Worm (Caenorhabditis elegans): ENCODE measurements around the gene F56C3.7.
"Not testable (repeated sequence)": the region's sequence is repeated elsewhere in the genome, so short reads cannot be mapped to it uniquely, and the experiment has no call there.

F56C3.7 gene

ce11 chrX:1370736-1371281, at the start of gene F56C3.7:
TSS of gene F56C3.7 (minus strand) at chrX:1370786.
- no peak for TF ChIP-seq tab-1 (GFP tag; IDR thresholded peaks at IDR 0.05)
- TF ChIP-seq med-1 (GFP tag; optimal IDR thresholded peaks at IDR 0.05; ENCODE audit: insufficient read depth), result no peak
- no peak for TF ChIP-seq T22C8.4 (GFP tag; IDR thresholded peaks at IDR 0.05)
- TF ChIP-seq flt-1 (GFP tag; IDR thresholded peaks at IDR 0.05), result no peak
- no peak for TF ChIP-seq cog-1 (tag; optimal IDR thresholded peaks at IDR 0.05)
- no peak for TF ChIP-seq ztf-23 (GFP tag; IDR thresholded peaks at IDR 0.05)
- TF ChIP-seq klf-2 (GFP tag; conservative IDR thresholded peaks at IDR 0.05), result no peak
- TF ChIP-seq ref-1 (GFP tag; conservative IDR thresholded peaks at IDR 0.05), result no peak

DNA sequence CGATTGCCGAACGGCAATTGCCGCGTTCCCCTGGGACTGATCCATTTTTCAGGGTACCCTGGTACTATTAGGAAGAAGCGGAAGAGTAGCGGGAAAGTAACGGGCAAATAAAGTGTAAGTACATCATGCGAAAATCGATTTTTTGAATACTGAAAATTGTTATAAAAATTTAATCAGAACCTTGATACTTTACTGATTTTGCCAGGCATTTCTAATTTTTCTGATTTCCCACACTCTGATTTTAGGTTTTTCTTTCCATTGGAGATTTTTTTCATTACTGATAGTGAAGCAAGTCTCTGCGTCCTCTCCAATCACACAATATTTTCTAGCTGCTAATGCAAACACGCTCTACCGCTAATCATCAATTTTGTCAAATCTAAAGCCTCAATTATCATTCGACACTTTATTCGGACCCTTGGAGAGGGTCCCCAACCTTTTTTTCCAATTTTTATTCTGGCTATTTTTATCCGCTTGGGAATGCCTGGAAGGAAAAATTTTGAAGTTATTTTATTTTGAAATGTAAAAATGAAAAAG, 48.6 kb upstream of the F56C3.7 start, which contains the start of gene F19G12.9:
F19G12.9 (plus strand) TSS at position 51 of the 534 bp plus-strand sequence.
- TF ChIP-seq ztf-23 (GFP tag; IDR thresholded peaks at IDR 0.05), result no peak
- no peak for TF ChIP-seq med-1 (GFP tag; optimal IDR thresholded peaks at IDR 0.05; ENCODE audit: insufficient read depth)
- no peak for TF ChIP-seq klf-2 (GFP tag; conservative IDR thresholded peaks at IDR 0.05)
- TF ChIP-seq cog-1 (tag; optimal IDR thresholded peaks at IDR 0.05), result no peak
- TF ChIP-seq flt-1 (GFP tag; IDR thresholded peaks at IDR 0.05), result no peak
- no peak for TF ChIP-seq T22C8.4 (GFP tag; IDR thresholded peaks at IDR 0.05)
- no peak for TF ChIP-seq ref-1 (GFP tag; conservative IDR thresholded peaks at IDR 0.05)
- no peak for TF ChIP-seq tab-1 (GFP tag; IDR thresholded peaks at IDR 0.05)
- no peak for TF ChIP-seq ztf-29 (GFP tag; IDR thresholded peaks at IDR 0.05)

DNA sequence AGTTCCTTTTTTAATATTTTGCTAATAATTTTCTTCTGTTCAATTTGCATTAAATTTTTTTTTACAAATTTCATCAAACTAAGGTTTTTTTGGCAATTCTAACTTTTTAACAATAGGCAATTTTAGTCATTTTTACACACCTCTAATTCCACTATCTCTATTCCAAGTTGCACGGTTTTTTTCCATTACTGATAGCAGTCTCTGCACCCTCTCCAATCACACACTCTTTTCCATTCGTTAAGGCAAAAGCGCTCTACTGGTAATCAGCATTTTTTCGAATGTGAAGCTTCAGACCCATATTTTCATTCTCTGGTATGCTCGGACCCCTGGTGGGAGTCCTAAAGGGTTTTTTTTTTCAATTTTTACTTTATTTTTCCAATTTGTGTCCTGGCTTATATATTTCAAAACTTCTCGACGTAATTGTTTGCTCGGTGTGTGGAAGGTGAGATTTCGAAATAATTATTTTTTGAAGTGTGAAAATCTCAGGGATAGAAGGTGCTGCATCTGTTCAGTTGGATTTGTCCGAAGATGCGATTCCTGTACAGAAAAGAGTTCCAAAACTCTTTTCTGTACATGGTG, 46.3 kb upstream of the F56C3.7 start, which contains the start of the genes F19G12.4 and F19G12.8:
F19G12.4 (plus strand) TSS at position 529 of the 579 bp plus-strand sequence.
F19G12.8 (plus strand) TSS at position 545 of the 579 bp plus-strand sequence.
- TF ChIP-seq ref-1 (GFP tag; conservative IDR thresholded peaks at IDR 0.05) (no peak), tab-1 (GFP tag; IDR thresholded peaks at IDR 0.05) (no peak), ztf-29 (GFP tag; IDR thresholded peaks at IDR 0.05) (no peak), med-1 (GFP tag; optimal IDR thresholded peaks at IDR 0.05; ENCODE audit: insufficient read depth) (no peak), ztf-23 (GFP tag; IDR thresholded peaks at IDR 0.05) (no peak), flt-1 (GFP tag; IDR thresholded peaks at IDR 0.05) (no peak), klf-2 (GFP tag; conservative IDR thresholded peaks at IDR 0.05) (no peak), cog-1 (tag; optimal IDR thresholded peaks at IDR 0.05) (no peak), T22C8.4 (GFP tag; IDR thresholded peaks at IDR 0.05) (no peak)

- TF ChIP-seq ztf-23 (GFP tag; IDR thresholded peaks at IDR 0.05), result no peak
- no peak for TF ChIP-seq klf-2 (GFP tag; conservative IDR thresholded peaks at IDR 0.05)
- no peak for TF ChIP-seq ref-1 (GFP tag; conservative IDR thresholded peaks at IDR 0.05)
- TF ChIP-seq flt-1 (GFP tag; IDR thresholded peaks at IDR 0.05), result no peak
- no peak for TF ChIP-seq cog-1 (tag; optimal IDR thresholded peaks at IDR 0.05)
- no peak for TF ChIP-seq T22C8.4 (GFP tag; IDR thresholded peaks at IDR 0.05)
- TF ChIP-seq med-1 (GFP tag; optimal IDR thresholded peaks at IDR 0.05; ENCODE audit: insufficient read depth), result no peak
- TF ChIP-seq ztf-29 (GFP tag; IDR thresholded peaks at IDR 0.05), result no peak
- no peak for TF ChIP-seq tab-1 (GFP tag; IDR thresholded peaks at IDR 0.05)
Measured at ce11 chrX:1412844-1413243, 42.3 kb upstream of the F56C3.7 start, which contains the start of gene srh-19. TSS of gene srh-19 (plus strand) at chrX:1413144.

DNA sequence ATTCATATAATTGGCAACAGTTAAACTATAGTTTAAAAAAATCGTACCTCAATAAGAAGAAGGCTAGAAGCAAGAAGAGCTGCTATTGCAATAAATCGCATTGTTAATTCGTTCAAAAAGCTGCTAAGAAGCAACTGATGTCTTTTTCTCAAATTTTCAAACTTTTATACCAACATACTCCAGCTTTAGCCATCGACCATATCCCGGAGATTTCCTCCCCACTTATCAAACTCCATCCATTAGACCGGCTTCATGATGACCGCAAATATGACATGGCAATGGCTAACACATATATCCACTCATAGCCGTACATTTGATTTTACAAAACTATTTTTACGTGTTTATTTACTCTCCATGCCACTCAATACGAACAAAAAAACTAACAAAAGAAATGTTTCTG, 40.0 kb upstream of the F56C3.7 start, which contains the start of gene abu-2:
abu-2 (minus strand) TSS at position 101 of the 400 bp plus-strand sequence.
- TF ChIP-seq cog-1 (tag; optimal IDR thresholded peaks at IDR 0.05), result no peak
- TF ChIP-seq ztf-23 (GFP tag; IDR thresholded peaks at IDR 0.05), result no peak
- no peak for TF ChIP-seq T22C8.4 (GFP tag; IDR thresholded peaks at IDR 0.05)
- TF ChIP-seq ztf-29 (GFP tag; IDR thresholded peaks at IDR 0.05), result no peak
- no peak for TF ChIP-seq flt-1 (GFP tag; IDR thresholded peaks at IDR 0.05)
- no peak for TF ChIP-seq med-1 (GFP tag; optimal IDR thresholded peaks at IDR 0.05; ENCODE audit: insufficient read depth)
- no peak for TF ChIP-seq klf-2 (GFP tag; conservative IDR thresholded peaks at IDR 0.05)
- no peak for TF ChIP-seq ref-1 (GFP tag; conservative IDR thresholded peaks at IDR 0.05)
- no peak for TF ChIP-seq tab-1 (GFP tag; IDR thresholded peaks at IDR 0.05)

DNA sequence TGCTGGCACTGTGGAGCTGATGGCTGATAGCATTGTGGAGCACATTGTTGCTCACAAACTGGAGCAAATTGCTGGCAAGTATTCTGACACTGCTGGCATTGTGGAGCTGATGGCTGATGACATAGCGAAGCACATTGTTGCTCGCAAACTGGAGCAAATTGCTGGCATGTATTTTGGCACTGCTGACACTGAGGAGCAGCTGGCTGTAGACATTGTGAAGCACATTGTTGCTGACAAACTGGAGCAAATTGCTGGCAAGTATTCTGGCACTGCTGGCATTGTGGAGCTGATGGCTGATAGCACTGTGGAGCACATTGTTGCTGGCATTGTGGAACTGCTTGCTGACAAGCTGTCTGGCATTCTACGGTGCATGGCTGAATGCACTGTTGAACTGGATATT, 38.6 kb upstream of the F56C3.7 start:
- no peak for TF ChIP-seq T22C8.4 (GFP tag; IDR thresholded peaks at IDR 0.05)
- TF ChIP-seq klf-2 (GFP tag; conservative IDR thresholded peaks at IDR 0.05), result no peak
- no peak for TF ChIP-seq ztf-29 (GFP tag; IDR thresholded peaks at IDR 0.05)
- TF ChIP-seq med-1 (GFP tag; optimal IDR thresholded peaks at IDR 0.05; ENCODE audit: insufficient read depth), result no peak
- TF ChIP-seq tab-1 (GFP tag; IDR thresholded peaks at IDR 0.05), result no peak
- TF ChIP-seq flt-1 (GFP tag; IDR thresholded peaks at IDR 0.05), result no peak
- TF ChIP-seq ref-1 (GFP tag; conservative IDR thresholded peaks at IDR 0.05), result no peak
- TF ChIP-seq ztf-23 (GFP tag; IDR thresholded peaks at IDR 0.05), result no peak
- no peak for TF ChIP-seq cog-1 (tag; optimal IDR thresholded peaks at IDR 0.05)

ce11 chrX:1403971-1404370, 33.4 kb upstream of the F56C3.7 start, which contains the start of gene ZK402.1:
TSS of gene ZK402.1 (plus strand) at chrX:1404271.
- TF ChIP-seq ztf-29 (GFP tag; IDR thresholded peaks at IDR 0.05); klf-2 (GFP tag; conservative IDR thresholded peaks at IDR 0.05); ref-1 (GFP tag; conservative IDR thresholded peaks at IDR 0.05): not testable (repeated sequence)

ce11 chrX:1403444-1403843, 32.9 kb upstream of the F56C3.7 start, which contains the start of gene ZK402.2:
TSS of gene ZK402.2 (plus strand) at chrX:1403744.
- not testable (repeated sequence) for TF ChIP-seq ref-1 (GFP tag; conservative IDR thresholded peaks at IDR 0.05); cog-1 (tag; optimal IDR thresholded peaks at IDR 0.05); klf-2 (GFP tag; conservative IDR thresholded peaks at IDR 0.05)

- TF ChIP-seq T22C8.4 (GFP tag; IDR thresholded peaks at IDR 0.05) (no peak), tab-1 (GFP tag; IDR thresholded peaks at IDR 0.05) (no peak), klf-2 (GFP tag; conservative IDR thresholded peaks at IDR 0.05) (no peak), med-1 (GFP tag; optimal IDR thresholded peaks at IDR 0.05; ENCODE audit: insufficient read depth) (no peak), flt-1 (GFP tag; IDR thresholded peaks at IDR 0.05) (no peak), ztf-23 (GFP tag; IDR thresholded peaks at IDR 0.05) (no peak), ztf-29 (GFP tag; IDR thresholded peaks at IDR 0.05) (no peak), ref-1 (GFP tag; conservative IDR thresholded peaks at IDR 0.05) (no peak), cog-1 (tag; optimal IDR thresholded peaks at IDR 0.05) (no peak)
Measured at ce11 chrX:1401259-1401658, 30.7 kb upstream of the F56C3.7 start, which contains the start of gene ZK402.5. TSS of gene ZK402.5 (minus strand) at chrX:1401359.

Measured in whole organism, midembryonic.